Fruit fly (Drosophila melanogaster): ENCODE data around the gene Octbeta1R.

Gene Octbeta1R

dm6 chr3R:22454397-22455334 lies 42.3 kb upstream of the Octbeta1R start:
- TF ChIP-seq stwl (tag; optimal IDR thresholded peaks at IDR 0.05) (no peak), Bgb (GFP tag; IDR thresholded peaks at IDR 0.05; ENCODE audit: partially characterized antibody) (0 out of 2 replicates have a peak, but pooled peaks have one; percentile 8), GATAe (GFP tag; conservative IDR thresholded peaks at IDR 0.05) (peak; percentile 53; the same call in 1 of the 2 replicates), CG10543 (GFP tag; optimal IDR thresholded peaks at IDR 0.05) (peak; percentile 29), CG17328 (GFP tag; IDR thresholded peaks at IDR 0.05) (no peak), chinmo (GFP tag; IDR thresholded peaks at IDR 0.05; ENCODE audit: partially characterized antibody) (peak; percentile 75; the same call in 1 of the 4 replicates), lab (GFP tag; optimal IDR thresholded peaks at IDR 0.05) (peak; percentile 26), Ets65A (GFP tag) (peak; percentile 9), CG6791 (GFP tag; IDR thresholded peaks at IDR 0.05; ENCODE audit: partially characterized antibody) (0 out of 3 replicates have a peak, but pooled peaks have one; percentile 31), Med (GFP tag) (peak; percentile 41), Deaf1 (tag; optimal IDR thresholded peaks at IDR 0.05) (peak; percentile 84), mirr (GFP tag; optimal IDR thresholded peaks at IDR 0.05) (peak; percentile 42), sd (tag; optimal IDR thresholded peaks at IDR 0.05) (peak; percentile 6), exex (tag; optimal IDR thresholded peaks at IDR 0.05) (peak; percentile 68), ro (GFP tag; IDR thresholded peaks at IDR 0.05) (no peak), CG8924 (tag; optimal IDR thresholded peaks at IDR 0.05) (no peak), CG15514 (GFP tag; optimal IDR thresholded peaks at IDR 0.05) (no peak), cg (GFP tag; optimal IDR thresholded peaks at IDR 0.05) (peak; percentile 48), CG34376 (GFP tag; optimal IDR thresholded peaks at IDR 0.05) (peak; percentile 97), CG13894 (tag; optimal IDR thresholded peaks at IDR 0.05) (peak; percentile 18), Dbx (GFP tag; IDR thresholded peaks at IDR 0.05) (no peak), Nf-YC (tag; optimal IDR thresholded peaks at IDR 0.05) (peak; percentile 98), grn (GFP tag; optimal IDR thresholded peaks at IDR 0.05) (peak; percentile 55), CG16863 (GFP tag; optimal IDR thresholded peaks at IDR 0.05) (no peak), lov (optimal IDR thresholded peaks at IDR 0.05) (no peak), lov (GFP tag; IDR thresholded peaks at IDR 0.05) (no peak), sug (tag; optimal IDR thresholded peaks at IDR 0.05) (peak; percentile 64), Nf-YB (GFP tag; optimal IDR thresholded peaks at IDR 0.05) (peak; percentile 96), CG15479 (GFP tag; optimal IDR thresholded peaks at IDR 0.05) (peak; percentile 62), CG12391 (tag; optimal IDR thresholded peaks at IDR 0.05) (no peak), hth (optimal IDR thresholded peaks at IDR 0.05) (no peak), so (GFP tag; IDR thresholded peaks at IDR 0.05) (no peak), CG1792 (GFP tag; optimal IDR thresholded peaks at IDR 0.05) (no peak)

DNA sequence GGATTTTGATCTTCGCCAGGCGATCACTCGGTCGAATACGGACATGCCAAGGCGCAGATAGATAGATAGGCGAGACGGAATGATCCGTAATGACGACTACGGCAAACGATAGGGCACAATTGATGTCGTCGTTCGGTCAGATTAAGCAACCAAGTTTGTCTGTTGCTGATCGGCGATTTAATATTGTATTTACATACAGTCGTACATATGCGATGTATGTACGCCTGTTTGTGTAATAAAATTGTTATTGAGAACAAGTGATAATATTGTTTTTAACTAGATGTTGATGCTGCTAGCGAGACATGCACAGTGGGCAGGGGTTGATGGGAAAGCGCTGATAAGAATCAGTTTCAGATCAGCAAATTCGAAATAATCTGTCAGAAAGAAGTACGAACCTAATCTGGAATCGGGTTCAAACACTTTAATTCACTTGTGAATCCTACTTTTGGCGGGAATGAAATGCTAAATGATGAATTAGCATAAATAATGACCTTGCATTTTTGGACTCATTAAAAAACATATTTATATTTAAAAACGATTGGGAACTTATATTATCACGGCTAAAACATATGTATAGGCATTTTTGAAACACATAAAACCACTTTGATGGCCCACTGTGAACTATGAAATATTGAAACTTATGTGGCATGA lies 41.6 kb upstream of the Octbeta1R start:
- TF ChIP-seq CG10979 (tag; optimal IDR thresholded peaks at IDR 0.05) (peak; percentile 5), hkb (optimal IDR thresholded peaks at IDR 0.05) (no peak), hkb (GFP tag; IDR thresholded peaks at IDR 0.05) (0 out of 2 replicates have a peak, but pooled peaks have one; percentile 16), B-H1 (GFP tag; IDR thresholded peaks at IDR 0.05) (no peak), CG18599 (GFP tag; optimal IDR thresholded peaks at IDR 0.05) (peak; percentile 9), CG6254 (GFP tag; optimal IDR thresholded peaks at IDR 0.05) (no peak), E2f1 (GFP tag; IDR thresholded peaks at IDR 0.05) (no peak), Xrp1 (GFP tag; IDR thresholded peaks at IDR 0.05) (no peak), C15 (GFP tag; IDR thresholded peaks at IDR 0.05) (no peak), tna (GFP tag; IDR thresholded peaks at IDR 0.05; ENCODE audit: partially characterized antibody) (no peak), Chrac-16 (GFP tag; optimal IDR thresholded peaks at IDR 0.05) (peak; percentile 2), CG16813 (GFP tag; IDR thresholded peaks at IDR 0.05; ENCODE audit: partially characterized antibody) (no peak), CG14860 (GFP tag; IDR thresholded peaks at IDR 0.05; ENCODE audit: partially characterized antibody) (no peak), Lim3 (GFP tag; IDR thresholded peaks at IDR 0.05) (no peak), gem (tag; optimal IDR thresholded peaks at IDR 0.05) (peak; percentile 46), CG11085 (GFP tag; IDR thresholded peaks at IDR 0.05) (no peak)
